Fruit fly (Drosophila melanogaster): Measurements from ENCODE around the gene chp.

Gene chp

DNA sequence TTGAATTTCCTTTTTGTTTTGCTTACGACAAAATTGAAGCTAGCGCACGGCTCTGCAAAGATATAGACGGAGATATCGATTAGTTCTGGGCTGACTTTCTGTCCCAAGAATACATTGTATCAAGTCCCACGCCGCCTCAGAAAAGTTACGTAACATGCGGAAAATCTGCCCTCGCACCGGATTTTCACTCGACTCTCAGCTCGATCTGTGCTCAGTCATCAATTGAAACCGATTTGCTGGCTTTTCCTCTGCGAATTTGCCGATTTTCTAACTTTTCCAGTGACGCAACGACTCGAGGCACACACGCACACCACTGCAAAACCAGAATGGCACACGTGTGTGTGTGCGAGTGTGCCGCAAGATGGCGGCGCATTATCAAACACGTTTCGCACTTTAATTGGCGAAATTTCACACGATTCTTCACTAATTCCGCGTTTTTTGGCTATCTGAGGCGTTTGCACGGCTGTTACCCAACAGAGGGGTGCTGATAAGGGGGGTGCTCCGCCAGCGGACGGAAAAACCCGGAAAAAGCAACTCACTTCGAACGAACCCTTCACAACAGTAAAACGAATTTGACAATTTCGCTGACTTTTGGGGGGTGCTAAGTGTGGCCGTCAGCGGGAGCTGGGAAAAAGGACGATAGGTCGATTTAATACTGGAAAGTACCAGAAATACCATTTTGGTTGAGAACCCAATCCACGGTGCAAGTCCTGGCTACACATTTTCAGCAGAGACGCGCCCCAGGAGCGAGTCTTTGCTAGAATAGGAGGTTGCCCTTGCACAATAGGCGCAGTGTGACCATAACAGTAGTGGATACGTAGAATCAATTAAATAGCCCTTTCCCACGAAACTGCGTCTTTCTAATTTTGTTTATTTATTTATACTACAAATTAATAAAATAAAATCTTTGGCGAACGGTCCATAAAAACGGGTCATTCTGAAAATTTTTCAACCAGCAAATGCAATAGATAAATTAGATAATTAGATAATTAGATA, 8.8 kb upstream of the chp start, which contains the start of gene ATPsynC (continued):
- TF ChIP-seq CG15514 (GFP tag; optimal IDR thresholded peaks at IDR 0.05) (peak; percentile 94), CG32767 (GFP tag; IDR thresholded peaks at IDR 0.05) (no peak), gce (GFP tag; IDR thresholded peaks at IDR 0.05) (no peak), ftz-f1 (GFP tag; optimal IDR thresholded peaks at IDR 0.05) (peak; percentile 90), CG16863 (GFP tag; optimal IDR thresholded peaks at IDR 0.05) (no peak), tll (GFP tag; optimal IDR thresholded peaks at IDR 0.05) (peak in 1 of 2 experiments; percentile 90), CG13287 (GFP tag; IDR thresholded peaks at IDR 0.05; ENCODE audit: partially characterized antibody) (no peak), CG5180 (GFP tag; optimal IDR thresholded peaks at IDR 0.05) (no peak), CG18619 (GFP tag; optimal IDR thresholded peaks at IDR 0.05) (no peak), br (optimal IDR thresholded peaks at IDR 0.05) (no peak), tgo (GFP tag; IDR thresholded peaks at IDR 0.05) (no peak), CG13123 (GFP tag; optimal IDR thresholded peaks at IDR 0.05) (peak; percentile 17), Atf3 (GFP tag; optimal IDR thresholded peaks at IDR 0.05) (peak; percentile 22), Pdp1 (GFP tag; optimal IDR thresholded peaks at IDR 0.05) (peak in 1 of 2 experiments; percentile 98), ara (GFP tag; IDR thresholded peaks at IDR 0.05) (no peak), CG17612 (GFP tag; IDR thresholded peaks at IDR 0.05) (no peak), aop (GFP tag; IDR thresholded peaks at IDR 0.05) (no peak), CG15696 (tag; optimal IDR thresholded peaks at IDR 0.05) (peak; percentile 26), Sry-δ (GFP tag; optimal IDR thresholded peaks at IDR 0.05) (peak; percentile 69), emc (GFP tag; optimal IDR thresholded peaks at IDR 0.05) (peak; percentile 17), hb (GFP tag; IDR thresholded peaks at IDR 0.05; ENCODE audit: partially characterized antibody) (no peak), CG32532 (GFP tag; IDR thresholded peaks at IDR 0.05) (no peak), lab (GFP tag; optimal IDR thresholded peaks at IDR 0.05) (peak; percentile 67), CG17802 (tag; optimal IDR thresholded peaks at IDR 0.05) (peak; percentile 78), Ptx1 (GFP tag; IDR thresholded peaks at IDR 0.05) (no peak), CHES-1-like (GFP tag; optimal IDR thresholded peaks at IDR 0.05) (no peak), B-H1 (GFP tag; IDR thresholded peaks at IDR 0.05) (no peak), maf-S (GFP tag; optimal IDR thresholded peaks at IDR 0.05) (peak; percentile 44), Xbp1 (GFP tag; optimal IDR thresholded peaks at IDR 0.05) (no peak), dpn (GFP tag; optimal IDR thresholded peaks at IDR 0.05) (peak; percentile 36 to 52), E2f2 (GFP tag; IDR thresholded peaks at IDR 0.05) (no peak), bigmax (GFP tag; optimal IDR thresholded peaks at IDR 0.05) (peak; percentile 85), grn (GFP tag; optimal IDR thresholded peaks at IDR 0.05) (no peak), H15 (GFP tag; IDR thresholded peaks at IDR 0.05) (no peak), rib (GFP tag; IDR thresholded peaks at IDR 0.05) (no peak), CG2199 (GFP tag; IDR thresholded peaks at IDR 0.05) (no peak), CG6272 (GFP tag; IDR thresholded peaks at IDR 0.05) (peak; percentile 34; the same call in 1 of the 2 replicates), CG33213 (GFP tag; optimal IDR thresholded peaks at IDR 0.05) (peak; percentile 89), CG18764 (GFP tag; optimal IDR thresholded peaks at IDR 0.05) (no peak), tap (tag; optimal IDR thresholded peaks at IDR 0.05) (peak; percentile 11), CG8290 (GFP tag; optimal IDR thresholded peaks at IDR 0.05) (peak; percentile 9), CG8290 (tag; optimal IDR thresholded peaks at IDR 0.05) (peak in 1 of 2 experiments; percentile 93), CG8359 (GFP tag; optimal IDR thresholded peaks at IDR 0.05; ENCODE audit: borderline replicate concordance) (no peak), Nf-YB (GFP tag; optimal IDR thresholded peaks at IDR 0.05) (peak; percentile 1), fd64A (GFP tag; optimal IDR thresholded peaks at IDR 0.05) (peak; percentile 32), cad (GFP tag; optimal IDR thresholded peaks at IDR 0.05) (no peak), cwo (GFP tag; optimal IDR thresholded peaks at IDR 0.05) (peak; percentile 73), CrebB (tag; optimal IDR thresholded peaks at IDR 0.05) (peak; percentile 48), CG3726 (GFP tag; IDR thresholded peaks at IDR 0.05) (no peak)

All from whole organism, embryonic.